Fruit fly (Drosophila melanogaster) whole organism, embryonic: Measurements from ENCODE around the gene CG18508.
A peak's percentile ranks its signal among the peaks of the same experiment; 100 is the strongest.

Experiments
- B-H1 ChIP-seq: fragments of 200-800 bp; sonication (Bioruptor generic); IDR thresholded peaks from 3 replicates; pipeline ENCODE4 v1.3.6; 2022; ENCODE audit warnings: missing biosample characterization, missing genetic modification characterization
- BtbVII ChIP-seq: fragments of 200-800 bp; sonication (Bioruptor generic); optimal IDR thresholded peaks from 3 replicates; lab custom pipeline; 2017; ENCODE audit warnings: missing biosample characterization, mild to moderate bottlenecking, missing genetic modification characterization
- CG10462 ChIP-seq: fragments of 200-800 bp; sonication (Bioruptor generic); optimal IDR thresholded peaks from 2 replicates; lab custom pipeline; 2016; ENCODE audit warnings: missing biosample characterization, missing genetic modification characterization
- CG11696 ChIP-seq: fragments of 200-800 bp; sonication (Bioruptor generic); IDR thresholded peaks from 2 replicates; pipeline ENCODE4 v1.3.6; 2022; ENCODE audit warnings: missing biosample characterization, missing genetic modification characterization
- CG12769 ChIP-seq: fragments of 200-800 bp; sonication (Bioruptor generic); optimal IDR thresholded peaks from 2 replicates; lab custom pipeline; 2019; ENCODE audit warnings: missing biosample characterization, mild to moderate bottlenecking, missing genetic modification characterization, moderate library complexity
- CG13894 ChIP-seq: fragments of 200-800 bp; sonication (Bioruptor generic); optimal IDR thresholded peaks from 3 replicates; lab custom pipeline; 2018; ENCODE audit warnings: missing biosample characterization, mild to moderate bottlenecking, missing genetic modification characterization, moderate library complexity
- CG17802 ChIP-seq: fragments of 200-800 bp; sonication (Bioruptor generic); optimal IDR thresholded peaks from 2 replicates; lab custom pipeline; 2018; ENCODE audit warnings: missing biosample characterization, mild to moderate bottlenecking, missing genetic modification characterization, moderate library complexity
- CG18262 ChIP-seq: fragments of 200-800 bp; optimal IDR thresholded peaks from 3 replicates; lab custom pipeline; 2019; ENCODE audit warnings: missing biosample characterization, mild to moderate bottlenecking, missing genetic modification characterization, moderate library complexity
- CG18476 ChIP-seq: fragments of 200-800 bp; sonication (Bioruptor generic); optimal IDR thresholded peaks from 2 replicates; lab custom pipeline; 2016; ENCODE audit warnings: missing biosample characterization, mild to moderate bottlenecking, missing genetic modification characterization
- CG30020 ChIP-seq: fragments of 200-800 bp; optimal IDR thresholded peaks from 2 replicates; lab custom pipeline; 2019; ENCODE audit warnings: missing biosample characterization, mild to moderate bottlenecking, missing genetic modification characterization, moderate library complexity
- CG31224 ChIP-seq: fragments of 200-800 bp; sonication (Bioruptor generic); IDR thresholded peaks from 2 replicates; pipeline ENCODE4 v1.3.6; 2022; ENCODE audit warnings: missing biosample characterization, missing genetic modification characterization
- CG3163 ChIP-seq: fragments of 200-800 bp; sonication (Bioruptor generic); optimal IDR thresholded peaks from 3 replicates; lab custom pipeline; 2016; ENCODE audit warnings: missing biosample characterization, missing genetic modification characterization
- CG34224 ChIP-seq: fragments of 200-800 bp; sonication (Bioruptor generic); IDR thresholded peaks from 3 replicates; pipeline ENCODE4 v1.3.6; 2022; ENCODE audit warnings: missing biosample characterization, missing genetic modification characterization; ENCODE audit not compliant: partially characterized antibody
- CG34376 ChIP-seq: fragments of 200-800 bp; sonication (Bioruptor generic); optimal IDR thresholded peaks from 2 replicates; lab custom pipeline; 2018; ENCODE audit warnings: missing biosample characterization, mild to moderate bottlenecking, missing genetic modification characterization
- CG3995 ChIP-seq: fragments of 200-800 bp; sonication (Bioruptor generic); optimal IDR thresholded peaks from 3 replicates; lab custom pipeline; 2016; ENCODE audit warnings: missing biosample characterization, missing genetic modification characterization
- CG5245 ChIP-seq: fragments of 200-800 bp; sonication (Bioruptor generic); optimal IDR thresholded peaks from 3 replicates; lab custom pipeline; 2016; ENCODE audit warnings: missing biosample characterization, missing genetic modification characterization
- CG6765 ChIP-seq: fragments of 200-800 bp; sonication (Bioruptor generic); optimal IDR thresholded peaks from 3 replicates; lab custom pipeline; 2017; ENCODE audit warnings: missing biosample characterization, mild to moderate bottlenecking, missing genetic modification characterization
- CG8089 ChIP-seq: fragments of 200-800 bp; sonication (Bioruptor generic); optimal IDR thresholded peaks from 3 replicates; lab custom pipeline; 2016; ENCODE audit warnings: missing biosample characterization, missing genetic modification characterization
- CG8290 ChIP-seq, 3 experiments: fragments of 200-800 bp; sonication (Bioruptor generic); optimal IDR thresholded peaks; 2 replicates each; lab custom pipeline; 2016 to 2019; ENCODE audit warnings: missing biosample characterization in 3 of 3, missing genetic modification characterization in 3 of 3, mild to moderate bottlenecking in 2 of 3, moderate library complexity in 1 of 3
- CoRest ChIP-seq: fragments of 200-800 bp; sonication (Bioruptor generic); optimal IDR thresholded peaks from 3 replicates; lab custom pipeline; 2018; ENCODE audit warnings: missing biosample characterization, mild to moderate bottlenecking, missing genetic modification characterization, moderate library complexity
- Dbx ChIP-seq: fragments of 200-800 bp; sonication (Bioruptor generic); IDR thresholded peaks from 3 replicates; pipeline ENCODE4 v1.3.6; 2022; ENCODE audit warnings: missing biosample characterization, missing genetic modification characterization
- Drgx ChIP-seq: fragments of 200-800 bp; sonication (Bioruptor generic); IDR thresholded peaks from 2 replicates; pipeline ENCODE4 v1.3.6; 2022; ENCODE audit warnings: missing biosample characterization, missing genetic modification characterization
- Hr39 ChIP-seq: fragments of >200 bp; optimal IDR thresholded peaks from 2 replicates; lab custom pipeline; 2017
- Hr51 ChIP-seq, 2 experiments: fragments of 200-800 bp; sonication (Bioruptor generic); optimal IDR thresholded peaks; 2 replicates in 1 of 2; 3 replicates in 1 of 2; lab custom pipeline; 2016 to 2018; ENCODE audit warnings: missing biosample characterization in 2 of 2, missing genetic modification characterization in 2 of 2, mild to moderate bottlenecking in 1 of 2, moderate library complexity in 1 of 2
- Hsf ChIP-seq: fragments of 200-800 bp; sonication (Bioruptor generic); optimal IDR thresholded peaks from 3 replicates; lab custom pipeline; 2016; ENCODE audit warnings: missing biosample characterization, missing genetic modification characterization
- Jarid2 ChIP-seq: fragments of 200-800 bp; sonication (Bioruptor generic); optimal IDR thresholded peaks from 3 replicates; lab custom pipeline; 2017; ENCODE audit warnings: mild to moderate bottlenecking, missing biosample characterization, missing genetic modification reagents, missing genetic modification characterization
- Myb ChIP-seq: fragments of 200-800 bp; sonication (Bioruptor generic); optimal IDR thresholded peaks from 2 replicates; lab custom pipeline; 2016; ENCODE audit warnings: missing biosample characterization, missing genetic modification characterization
- Nf-YC ChIP-seq: fragments of 200-800 bp; optimal IDR thresholded peaks from 3 replicates; lab custom pipeline; 2019; ENCODE audit warnings: missing biosample characterization, mild to moderate bottlenecking, missing genetic modification characterization, moderate library complexity
- PHDP ChIP-seq: fragments of 200-800 bp; sonication (Bioruptor generic); optimal IDR thresholded peaks from 3 replicates; lab custom pipeline; 2018; ENCODE audit warnings: missing biosample characterization, mild to moderate bottlenecking, missing genetic modification characterization, moderate library complexity
- Poxn ChIP-seq: fragments of 200-800 bp; sonication (Bioruptor generic); IDR thresholded peaks from 2 replicates; pipeline ENCODE4 v1.3.6; 2022; ENCODE audit warnings: missing biosample characterization, missing genetic modification characterization
- Trl ChIP-seq, 3 experiments: fragments of >200 bp in 2 of 3; fragments of 200-800 bp in 1 of 3; sonication (Bioruptor generic) in 1 of 3; optimal IDR thresholded peaks; 2 replicates in 1 of 3; 3 replicates in 2 of 3; lab custom pipeline; 2016 to 2017; ENCODE audit warnings: missing biosample characterization in 1 of 3, missing genetic modification characterization in 1 of 3
- YL-1 ChIP-seq: fragments of 200-800 bp; sonication (Bioruptor generic); optimal IDR thresholded peaks from 3 replicates; lab custom pipeline; 2017; ENCODE audit warnings: missing biosample characterization, mild to moderate bottlenecking, missing genetic modification characterization
- ab ChIP-seq: fragments of 200-800 bp; sonication (Bioruptor generic); optimal IDR thresholded peaks from 2 replicates; lab custom pipeline; 2016; ENCODE audit warnings: missing biosample characterization, missing genetic modification characterization
- ase ChIP-seq: fragments of 200-800 bp; sonication (Bioruptor generic); IDR thresholded peaks from 3 replicates; pipeline ENCODE4 v1.3.6; 2022; ENCODE audit warnings: missing biosample characterization, missing genetic modification characterization
- bsh ChIP-seq, 2 experiments: fragments of 200-800 bp; sonication (Bioruptor generic); optimal IDR thresholded peaks; 2 replicates each; lab custom pipeline; 2017 to 2018; ENCODE audit warnings: mild to moderate bottlenecking in 2 of 2, missing biosample characterization in 2 of 2, missing genetic modification characterization in 2 of 2, moderate library complexity in 1 of 2
- en ChIP-seq: fragments of 200-800 bp; sonication (Bioruptor generic); optimal IDR thresholded peaks from 2 replicates; lab custom pipeline; 2016; ENCODE audit warnings: missing biosample characterization, missing genetic modification characterization
- esg ChIP-seq: fragments of 200-800 bp; sonication (Bioruptor generic); conservative IDR thresholded peaks from 2 replicates; pipeline ENCODE4 v1.3.6; 2022; ENCODE audit warnings: missing biosample characterization, missing genetic modification characterization
- ewg ChIP-seq: fragments of 200-800 bp; sonication (Bioruptor generic); optimal IDR thresholded peaks from 3 replicates; lab custom pipeline; 2017; ENCODE audit warnings: mild to moderate bottlenecking, missing biosample characterization, missing genetic modification reagents, missing genetic modification characterization
- exex ChIP-seq: fragments of 200-800 bp; sonication (Bioruptor generic); optimal IDR thresholded peaks from 4 replicates; lab custom pipeline; 2018; ENCODE audit warnings: missing biosample characterization, mild to moderate bottlenecking, missing genetic modification characterization, moderate library complexity
- her ChIP-seq: fragments of 200-800 bp; sonication (Bioruptor generic); optimal IDR thresholded peaks from 2 replicates; lab custom pipeline; 2016; ENCODE audit warnings: missing biosample characterization, missing genetic modification characterization
- jigr1 ChIP-seq: fragments of 200-800 bp; sonication (Bioruptor generic); IDR thresholded peaks from 3 replicates; pipeline ENCODE4 v1.3.6; 2022; ENCODE audit warnings: missing biosample characterization, missing genetic modification characterization
- nom ChIP-seq: fragments of 200-800 bp; sonication (Bioruptor generic); optimal IDR thresholded peaks from 2 replicates; lab custom pipeline; 2017; ENCODE audit warnings: missing biosample characterization, missing genetic modification characterization, mild to moderate bottlenecking, moderate library complexity, missing genetic modification reagents
- pita ChIP-seq: fragments of 200-800 bp; sonication (Bioruptor generic); optimal IDR thresholded peaks from 2 replicates; lab custom pipeline; 2017; ENCODE audit warnings: missing biosample characterization, mild to moderate bottlenecking, missing genetic modification characterization
- prd ChIP-seq, 3 experiments: fragments of >200 bp in 2 of 3; fragments of 200-800 bp in 1 of 3; sonication (Bioruptor generic) in 1 of 3; optimal IDR thresholded peaks in 2 of 3; IDR thresholded peaks in 1 of 3; 2 replicates in 2 of 3; 3 replicates in 1 of 3; pipeline versions ENCODE4 v1.3.6 to Lab custom; 2017 to 2022; ENCODE audit warnings: missing biosample characterization in 1 of 3, missing genetic modification characterization in 1 of 3
- sens ChIP-seq: fragments of 200-800 bp; sonication (Bioruptor generic); peaks from one replicate; lab custom pipeline; 2016; ENCODE audit warnings: missing biosample characterization, missing genetic modification characterization
- sqz ChIP-seq: fragments of 200-800 bp; sonication (Bioruptor generic); optimal IDR thresholded peaks from 3 replicates; lab custom pipeline; 2018; ENCODE audit warnings: missing biosample characterization, mild to moderate bottlenecking, missing genetic modification characterization
- tio ChIP-seq: fragments of 200-800 bp; sonication (Bioruptor generic); optimal IDR thresholded peaks from 2 replicates; lab custom pipeline; 2017; ENCODE audit warnings: missing biosample characterization, missing genetic modification characterization, inconsistent platforms
- yki ChIP-seq: fragments of >200 bp; optimal IDR thresholded peaks from 3 replicates; lab custom pipeline; 2018
- z ChIP-seq: fragments of 200-800 bp; sonication (Bioruptor generic); IDR thresholded peaks from 3 replicates; pipeline ENCODE4 v1.3.6; 2022; ENCODE audit warnings: missing biosample characterization, missing genetic modification characterization

Gene CG18508

DNA sequence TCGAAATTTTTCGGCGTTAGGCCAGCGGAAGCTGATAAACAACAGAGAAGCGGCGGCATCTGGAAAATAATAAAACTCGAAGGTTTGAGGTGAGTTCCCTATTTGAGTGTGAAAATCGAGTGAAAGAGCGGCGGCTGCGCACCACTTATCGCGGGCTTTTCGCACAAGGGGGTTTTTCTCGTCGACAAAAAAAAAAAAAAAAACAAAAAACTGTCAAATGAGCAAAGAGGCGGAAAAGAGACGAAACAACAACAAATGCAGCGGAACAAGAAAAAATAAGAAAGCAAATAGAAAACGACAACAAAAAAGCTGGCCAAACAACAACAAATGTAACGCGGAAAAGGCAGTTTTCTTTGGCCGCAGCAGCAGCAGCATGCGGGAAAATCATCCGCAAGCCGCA, 16.8 kb upstream of the CG18508 start:
- no peak for TF ChIP-seq CG30020 (tag; lab: Kevin White, UChicago)
- TF ChIP-seq bsh (GFP tag; optimal IDR thresholded peaks at IDR 0.05; lab: Kevin White, UChicago): peak in 1 of 2 experiments; percentile 73
- TF ChIP-seq Myb (GFP tag; lab: Kevin White, UChicago): no peak
- TF ChIP-seq pita (GFP tag; lab: Kevin White, UChicago): no peak
- no peak for TF ChIP-seq BtbVII (GFP tag; lab: Kevin White, UChicago)
- peak; percentile 67 for TF ChIP-seq sqz
- no peak for TF ChIP-seq ab (GFP tag; lab: Kevin White, UChicago)
- peak; percentile 94 for TF ChIP-seq z (GFP tag; lab: Robert Waterston, UW)
- no peak for TF ChIP-seq CG6765
- no peak for TF ChIP-seq YL-1
- TF ChIP-seq nom (GFP tag; lab: Kevin White, UChicago): peak; percentile 4
- TF ChIP-seq tio (GFP tag; lab: Kevin White, UChicago): no peak
- peak; percentile 12 for TF ChIP-seq ewg (GFP tag; lab: Kevin White, UChicago)
- peak in 1 of 2 experiments; percentile 2 for TF ChIP-seq Trl (optimal IDR thresholded peaks at IDR 0.05; lab: Kevin White, UChicago)
- TF ChIP-seq Trl (GFP tag; optimal IDR thresholded peaks at IDR 0.05; lab: Kevin White, UChicago): no peak
- peak; percentile 74 for TF ChIP-seq Drgx (GFP tag; lab: Robert Waterston, UW)

DNA sequence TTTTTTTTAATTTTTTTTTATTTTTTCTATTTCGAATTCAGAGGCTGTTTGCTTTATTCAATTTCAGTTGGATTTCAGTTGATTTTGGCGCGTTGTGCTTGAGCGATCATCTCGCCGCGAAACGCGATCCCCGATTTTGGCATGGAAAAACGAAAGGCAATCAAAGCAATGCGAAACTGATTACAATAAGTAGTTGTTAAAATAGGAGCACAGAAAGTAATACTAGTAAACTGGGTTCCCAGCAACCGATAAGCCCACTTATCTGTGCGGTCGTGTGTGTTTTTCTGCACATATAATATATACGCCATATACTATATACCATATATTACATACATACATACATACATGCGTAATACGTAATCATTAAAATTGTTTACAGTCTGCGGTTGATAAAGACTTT, 16.2 kb upstream of the CG18508 start:
- no peak for TF ChIP-seq B-H1
- TF ChIP-seq sens: peak; percentile 15
- no peak for TF ChIP-seq Jarid2 (GFP tag; lab: Kevin White, UChicago)
- peak; percentile 27 for TF ChIP-seq exex
- no peak for TF ChIP-seq Hr39 (lab: Kevin White, UChicago)
- peak; percentile 94 for TF ChIP-seq CG31224 (GFP tag; lab: Robert Waterston, UW)

DNA sequence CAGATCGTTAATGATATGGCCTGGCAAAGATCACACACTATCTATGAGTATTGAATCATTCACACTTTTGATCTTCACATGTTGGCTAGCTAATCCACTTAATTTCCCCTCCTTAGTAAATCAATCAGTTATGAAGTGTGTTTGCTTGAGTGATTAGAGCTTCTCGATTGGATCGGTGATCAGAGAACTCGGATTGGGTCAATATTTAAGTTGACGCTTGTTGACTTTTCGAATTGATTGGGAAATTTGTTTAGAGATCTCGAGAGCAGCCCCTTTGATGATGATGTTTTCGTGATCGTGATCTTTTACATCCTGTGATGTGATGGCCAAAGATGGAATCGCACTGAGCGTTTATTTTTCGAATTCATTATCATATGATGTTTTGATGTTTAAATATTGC, 15.5 kb upstream of the CG18508 start:
- TF ChIP-seq yki (lab: Kevin White, UChicago): no peak
- no peak for TF ChIP-seq CG34376 (GFP tag; lab: Kevin White, UChicago)
- TF ChIP-seq en (GFP tag; lab: Kevin White, UChicago): no peak
- no peak for TF ChIP-seq CG10462
- no peak for TF ChIP-seq CG17802
- TF ChIP-seq CG18262 (tag; lab: Kevin White, UChicago): peak; percentile 5
- TF ChIP-seq jigr1: no peak
- TF ChIP-seq Dbx (GFP tag; lab: Robert Waterston, UW): no peak
- peak; percentile 8 for TF ChIP-seq CG8290 (GFP tag; optimal IDR thresholded peaks at IDR 0.05; lab: Kevin White, UChicago)
- TF ChIP-seq CG8290 (tag; optimal IDR thresholded peaks at IDR 0.05; lab: Kevin White, UChicago): peak in 1 of 2 experiments; percentile 61
- TF ChIP-seq her (GFP tag; lab: Kevin White, UChicago): peak; percentile 29
- TF ChIP-seq esg (GFP tag; lab: Robert Waterston, UW): no peak
- peak; percentile 54 for TF ChIP-seq PHDP
- no peak for TF ChIP-seq Nf-YC
- TF ChIP-seq CG12769 (tag; lab: Kevin White, UChicago): peak; percentile 47
- TF ChIP-seq ase (GFP tag; lab: Robert Waterston, UW): no peak
- TF ChIP-seq CG3995 (GFP tag; lab: Kevin White, UChicago): no peak
- TF ChIP-seq prd (optimal IDR thresholded peaks at IDR 0.05; lab: Kevin White, UChicago): no peak
- TF ChIP-seq prd (GFP tag; IDR thresholded peaks at IDR 0.05; lab: Robert Waterston, UW): no peak
- no peak for TF ChIP-seq CG13894 (tag; lab: Kevin White, UChicago)
- TF ChIP-seq CG8089 (GFP tag; lab: Kevin White, UChicago): peak; percentile 36
- no peak for TF ChIP-seq CG3163 (GFP tag; lab: Kevin White, UChicago)
- 0 out of 2 replicates have a peak, but pooled peaks have one; percentile 33 for TF ChIP-seq CG11696 (GFP tag; lab: Robert Waterston, UW)
- TF ChIP-seq Hr51 (GFP tag; optimal IDR thresholded peaks at IDR 0.05; lab: Kevin White, UChicago): no peak
- TF ChIP-seq CG34224 (GFP tag; lab: Robert Waterston, UW): no peak
- TF ChIP-seq CG5245 (GFP tag; lab: Kevin White, UChicago): no peak
- no peak for TF ChIP-seq CG18476 (GFP tag; lab: Kevin White, UChicago)
- TF ChIP-seq Hsf (GFP tag; lab: Kevin White, UChicago): no peak
- no peak for TF ChIP-seq Poxn (GFP tag; lab: Robert Waterston, UW)
- TF ChIP-seq CoRest (tag; lab: Kevin White, UChicago): no peak
